Worm (Caenorhabditis elegans) whole organism, L2 larva: Measurements from ENCODE around the gene ppk-2.

ENCODE experiments used
- alr-1 ChIP-seq: fragments of 150-350 bp; optimal IDR thresholded peaks from 2 replicates; lab custom pipeline; 2014; ENCODE audit warnings: missing biosample characterization, missing genetic modification characterization
- ama-1 ChIP-seq: fragments of 150-350 bp; optimal IDR thresholded peaks from 2 replicates; lab custom pipeline; 2018; ENCODE audit warnings: inconsistent platforms
- ceh-82 ChIP-seq: fragments of 150-350 bp; optimal IDR thresholded peaks from 2 replicates; lab custom pipeline; 2014; ENCODE audit warnings: missing biosample characterization, missing genetic modification characterization
- egl-27 ChIP-seq: sonication (generic microtip); optimal IDR thresholded peaks from 3 replicates; lab custom pipeline; 2017; ENCODE audit warnings: missing biosample characterization, missing genetic modification reagents, missing genetic modification characterization
- elt-1 ChIP-seq: fragments of 150-350 bp; optimal IDR thresholded peaks from 2 replicates; lab custom pipeline; 2014; ENCODE audit warnings: missing biosample characterization, missing genetic modification characterization
- elt-3 ChIP-seq: sonication (generic microtip); optimal IDR thresholded peaks from 2 replicates; lab custom pipeline; 2017; ENCODE audit warnings: missing biosample characterization, missing genetic modification characterization
- gmeb-1 ChIP-seq: fragments of 150-350 bp; optimal IDR thresholded peaks from 2 replicates; lab custom pipeline; 2014; ENCODE audit warnings: missing biosample characterization, missing genetic modification characterization
- lin-13 ChIP-seq: fragments of 150-350 bp; optimal IDR thresholded peaks from 2 replicates; lab custom pipeline; 2014; ENCODE audit warnings: missing biosample characterization, missing genetic modification reagents, missing genetic modification characterization
- nhr-12 ChIP-seq: fragments of 150-350 bp; optimal IDR thresholded peaks from 2 replicates; lab custom pipeline; 2014; ENCODE audit warnings: missing biosample characterization, missing genetic modification characterization
- nhr-25 ChIP-seq: fragments of 150-350 bp; sonication (generic microtip); optimal IDR thresholded peaks from 3 replicates; lab custom pipeline; 2014; ENCODE audit warnings: missing biosample characterization, missing genetic modification characterization
- snpc-4 ChIP-seq: fragments of 150-350 bp; optimal IDR thresholded peaks from 2 replicates; lab custom pipeline; 2014; ENCODE audit warnings: missing biosample characterization, missing genetic modification characterization
- unc-55 ChIP-seq: fragments of 150-350 bp; sonication (generic microtip); optimal IDR thresholded peaks from 3 replicates; lab custom pipeline; 2014; ENCODE audit warnings: missing biosample characterization, missing genetic modification reagents, missing genetic modification characterization

ce11 chrIII:2129991-2130390 lies 27.9 kb downstream of the ppk-2 start:
- TF ChIP-seq gmeb-1 (tag; lab: Kevin White, UChicago) = no peak
- TF ChIP-seq snpc-4 (tag; lab: Kevin White, UChicago) = no peak
- TF ChIP-seq nhr-25 = no peak
- TF ChIP-seq elt-1 (tag; lab: Kevin White, UChicago) = no peak
- TF ChIP-seq unc-55 (GFP tag; lab: Kevin White, UChicago) = peak; percentile 56
- no peak for TF ChIP-seq elt-3 (tag; lab: Kevin White, UChicago)
- no peak for TF ChIP-seq egl-27 (tag; lab: Kevin White, UChicago)
- no peak for TF ChIP-seq nhr-12 (tag; lab: Kevin White, UChicago)
- TF ChIP-seq lin-13 = no peak
- no peak for TF ChIP-seq ama-1 (lab: Kevin White, UChicago)
- TF ChIP-seq alr-1 = no peak
- TF ChIP-seq ceh-82 (tag; lab: Kevin White, UChicago) = no peak
